Fruit fly (Drosophila melanogaster) whole organism, adult: ENCODE measurements around the gene CHKov1.

ENCODE experiments used
- CG14711 ChIP-seq: fragments of 200-800 bp; sonication (Bioruptor generic); optimal IDR thresholded peaks from 2 replicates; lab custom pipeline; 2018; ENCODE audit warnings: missing biosample characterization, mild to moderate bottlenecking, missing genetic modification characterization, moderate library complexity
- CG5204 ChIP-seq: fragments of 200-800 bp; sonication (Bioruptor generic); optimal IDR thresholded peaks from 2 replicates; lab custom pipeline; 2016; ENCODE audit warnings: missing biosample characterization, missing genetic modification characterization

DNA sequence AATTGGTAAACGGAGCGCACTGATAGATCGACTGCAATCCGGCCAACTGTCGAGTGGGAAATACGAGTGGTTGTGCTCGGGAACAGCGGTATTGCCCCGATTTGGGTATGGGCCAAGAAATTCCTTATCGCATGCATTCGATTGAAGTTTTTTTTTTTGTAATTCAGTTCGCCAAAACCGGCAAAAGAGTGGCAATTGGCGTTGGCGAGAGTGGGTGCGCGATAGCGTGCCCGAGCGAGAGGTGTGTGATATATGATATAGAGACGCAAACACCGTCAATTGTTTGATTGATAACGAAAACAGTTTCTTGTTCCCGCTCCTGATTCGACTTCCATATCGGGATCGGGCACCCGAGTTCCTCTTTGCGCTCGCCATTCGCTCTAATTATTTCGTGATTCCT is 15.3 kb downstream of the CHKov1 start, which contains the start of gene CG31087:
- TF ChIP-seq CG5204 (GFP tag; lab: Kevin White, UChicago) = no peak
- TF ChIP-seq CG14711 (tag; lab: Kevin White, UChicago) = no peak
